Worm (Caenorhabditis elegans): ENCODE data around the gene gei-8.
A peak's percentile ranks its signal among the peaks of the same experiment; 100 is the strongest.

The gei-8 gene

ce11 chrIII:8155166-8155565 lies 34.1 kb upstream of the gei-8 start, which contains the start of gene D2007.1:
Gene D2007.1 (plus strand): TSS chrIII:8155466.
- TF ChIP-seq C34F6.9 (tag; optimal IDR thresholded peaks at IDR 0.05) (peak; percentile 32), lsy-2 (tag; optimal IDR thresholded peaks at IDR 0.05) (peak in 1 of 2 experiments; percentile 1), unc-39 (tag; optimal IDR thresholded peaks at IDR 0.05) (no peak)

DNA sequence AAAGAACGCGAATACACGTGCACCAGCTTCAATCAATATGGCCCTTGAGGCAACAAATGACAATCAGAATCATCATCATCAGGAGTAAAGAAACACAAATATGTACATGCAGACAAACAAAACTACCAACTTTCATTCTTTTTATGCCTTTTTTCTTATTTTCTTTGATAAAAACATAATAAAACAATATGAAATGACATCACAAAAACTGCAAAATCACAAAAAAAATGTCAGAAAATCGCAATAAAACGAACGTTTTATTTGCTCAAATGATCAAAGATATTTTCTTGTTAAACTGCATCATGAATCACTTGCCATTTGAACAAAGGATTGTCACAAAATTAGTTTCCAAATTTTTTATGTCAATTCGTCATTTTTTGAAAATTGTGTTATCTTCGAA lies 33.4 kb upstream of the gei-8 start:
- TF ChIP-seq fos-1 (tag; optimal IDR thresholded peaks at IDR 0.05) (peak; percentile 16), ztf-11 (tag; optimal IDR thresholded peaks at IDR 0.05) (no peak), lin-13 (GFP tag; optimal IDR thresholded peaks at IDR 0.05) (no peak)

DNA sequence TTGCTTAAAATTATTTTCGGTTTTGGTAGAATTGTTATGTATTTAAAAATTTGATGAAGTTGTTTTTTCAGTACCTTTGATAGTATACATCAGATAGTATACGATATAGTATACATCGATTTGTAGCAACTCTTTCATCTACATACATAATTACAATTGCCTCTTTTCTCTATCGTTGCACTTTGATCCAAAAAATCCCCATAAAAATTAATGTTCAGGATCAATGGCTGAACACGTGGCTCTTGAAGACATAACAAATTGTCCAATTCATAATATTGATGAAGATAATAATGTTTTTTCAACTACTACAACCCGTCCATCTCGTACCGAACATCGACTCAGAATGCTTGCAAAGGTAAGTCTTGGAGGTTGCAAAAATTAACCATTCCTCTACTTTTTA lies 27.7 kb upstream of the gei-8 start, which contains the start of gene D2007.2:
D2007.2 (plus strand) TSS at position 213 of the 400 bp plus-strand sequence.
- no peak for TF ChIP-seq nhr-11 (tag; optimal IDR thresholded peaks at IDR 0.05)
- no peak for TF ChIP-seq mab-5 (tag; optimal IDR thresholded peaks at IDR 0.05)
- no peak for TF ChIP-seq ama-1 (optimal IDR thresholded peaks at IDR 0.05)
- no peak for TF ChIP-seq lin-11 (tag; optimal IDR thresholded peaks at IDR 0.05)
- no peak for TF ChIP-seq R02D3.7 (tag; optimal IDR thresholded peaks at IDR 0.05)
- no peak for TF ChIP-seq fos-1 (tag; optimal IDR thresholded peaks at IDR 0.05)
- TF ChIP-seq ztf-4 (tag; optimal IDR thresholded peaks at IDR 0.05) = no peak
- TF ChIP-seq elt-1 (tag; optimal IDR thresholded peaks at IDR 0.05) = no peak
- TF ChIP-seq ztf-1 (GFP tag; conservative IDR thresholded peaks at IDR 0.05) = no peak
- TF ChIP-seq unc-39 (tag; optimal IDR thresholded peaks at IDR 0.05) = no peak
- TF ChIP-seq ZK546.5 (tag; optimal IDR thresholded peaks at IDR 0.05) = no peak
- no peak for TF ChIP-seq ceh-16 (tag; optimal IDR thresholded peaks at IDR 0.05)
- TF ChIP-seq skn-1 (tag; optimal IDR thresholded peaks at IDR 0.05) = no peak
- no peak for TF ChIP-seq sma-9 (GFP tag; optimal IDR thresholded peaks at IDR 0.05)
- TF ChIP-seq sma-9 (tag; optimal IDR thresholded peaks at IDR 0.05) = no peak

DNA sequence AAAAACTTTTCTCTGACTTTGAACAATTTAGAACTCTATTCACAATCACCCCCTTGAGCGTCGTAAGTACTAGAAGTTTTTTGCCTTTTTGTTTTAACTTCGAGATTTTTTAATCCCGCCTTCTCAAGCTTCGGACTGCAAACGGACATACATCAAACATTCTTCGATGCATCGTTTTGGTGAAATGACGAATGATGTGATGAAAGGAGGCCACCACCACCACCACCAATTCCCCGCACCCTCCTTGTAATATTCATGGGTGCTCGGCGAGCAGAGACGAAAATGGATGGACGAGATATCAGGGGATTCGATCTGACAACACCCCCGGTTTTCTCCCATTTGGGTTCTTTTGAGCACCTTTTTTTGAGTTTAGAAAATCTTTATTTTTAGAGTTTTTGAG lies 24.9 kb upstream of the gei-8 start:
- no peak for TF ChIP-seq mbf-1 (tag; optimal IDR thresholded peaks at IDR 0.05)
- no peak for TF ChIP-seq ama-1 (optimal IDR thresholded peaks at IDR 0.05)
- no peak for TF ChIP-seq mdl-1 (tag; optimal IDR thresholded peaks at IDR 0.05)
- TF ChIP-seq F13H6.1 (tag; optimal IDR thresholded peaks at IDR 0.05) = no peak
- TF ChIP-seq unc-55 (GFP tag; optimal IDR thresholded peaks at IDR 0.05) = peak; percentile 46
- no peak for TF ChIP-seq fos-1 (tag; optimal IDR thresholded peaks at IDR 0.05)

ce11 chrIII:8144574-8145065 lies 23.6 kb upstream of the gei-8 start, which contains the start of the genes C14B9.8 and mrpl-18:
Gene C14B9.8 (minus strand): TSS chrIII:8144629.
Gene mrpl-18 (plus strand): TSS chrIII:8145015.
- TF ChIP-seq mab-5 (tag; optimal IDR thresholded peaks at IDR 0.05) = no peak
- TF ChIP-seq sma-9 (GFP tag; optimal IDR thresholded peaks at IDR 0.05) = peak; percentile 72
- no peak for TF ChIP-seq sma-9 (tag; optimal IDR thresholded peaks at IDR 0.05)
- TF ChIP-seq gmeb-1 (tag; optimal IDR thresholded peaks at IDR 0.05) = peak; percentile 75
- TF ChIP-seq lin-11 (tag; optimal IDR thresholded peaks at IDR 0.05) = no peak
- TF ChIP-seq nhr-11 (tag; optimal IDR thresholded peaks at IDR 0.05) = no peak
- no peak for TF ChIP-seq egl-27 (tag; optimal IDR thresholded peaks at IDR 0.05)
- TF ChIP-seq unc-55 (GFP tag; optimal IDR thresholded peaks at IDR 0.05) = peak; percentile 71
- no peak for TF ChIP-seq nhr-129 (tag; optimal IDR thresholded peaks at IDR 0.05)
- TF ChIP-seq skn-1 (tag; optimal IDR thresholded peaks at IDR 0.05) = no peak
- no peak for TF ChIP-seq sem-4 (tag; optimal IDR thresholded peaks at IDR 0.05)
- TF ChIP-seq F13H6.1 (tag; optimal IDR thresholded peaks at IDR 0.05) = peak; percentile 54
- TF ChIP-seq ztf-4 (tag; optimal IDR thresholded peaks at IDR 0.05) = no peak
- TF ChIP-seq ama-1 (optimal IDR thresholded peaks at IDR 0.05) = no peak
- TF ChIP-seq peb-1 (tag; optimal IDR thresholded peaks at IDR 0.05) = no peak
- no peak for TF ChIP-seq mdl-1 (tag; optimal IDR thresholded peaks at IDR 0.05)
- no peak for TF ChIP-seq snpc-4 (tag; optimal IDR thresholded peaks at IDR 0.05)
- TF ChIP-seq nhr-12 (tag; optimal IDR thresholded peaks at IDR 0.05) = no peak
- TF ChIP-seq lin-39 (tag; optimal IDR thresholded peaks at IDR 0.05) = no peak
- peak; percentile 15 for TF ChIP-seq nhr-21 (tag; optimal IDR thresholded peaks at IDR 0.05)
- peak; percentile 50 for TF ChIP-seq lin-13 (GFP tag; optimal IDR thresholded peaks at IDR 0.05)
- no peak for TF ChIP-seq nhr-237 (tag; optimal IDR thresholded peaks at IDR 0.05)
- TF ChIP-seq unc-39 (tag; optimal IDR thresholded peaks at IDR 0.05) = no peak
- no peak for TF ChIP-seq Y55F3AM.14 (GFP tag; optimal IDR thresholded peaks at IDR 0.05)
- no peak for TF ChIP-seq nhr-23 (tag; optimal IDR thresholded peaks at IDR 0.05)
- peak; percentile 69 for TF ChIP-seq C34F6.9 (tag; optimal IDR thresholded peaks at IDR 0.05)
- peak; percentile 47 for TF ChIP-seq crh-2 (tag; optimal IDR thresholded peaks at IDR 0.05)
- TF ChIP-seq fos-1 (tag; optimal IDR thresholded peaks at IDR 0.05) = peak; percentile 14
- TF ChIP-seq mbf-1 (tag; optimal IDR thresholded peaks at IDR 0.05) = no peak
- TF ChIP-seq blmp-1 (tag; optimal IDR thresholded peaks at IDR 0.05; ENCODE audit: insufficient read depth) = no peak
- peak; percentile 64 for TF ChIP-seq sma-3 (GFP tag; optimal IDR thresholded peaks at IDR 0.05)
- TF ChIP-seq nhr-10 (tag; optimal IDR thresholded peaks at IDR 0.05) = no peak
- TF ChIP-seq R02D3.7 (tag; optimal IDR thresholded peaks at IDR 0.05) = no peak
- TF ChIP-seq aly-2 (tag; optimal IDR thresholded peaks at IDR 0.05) = no peak
- TF ChIP-seq alr-1 (tag; optimal IDR thresholded peaks at IDR 0.05) = no peak
- TF ChIP-seq elt-1 (tag; optimal IDR thresholded peaks at IDR 0.05) = no peak
- TF ChIP-seq nhr-77 (tag; optimal IDR thresholded peaks at IDR 0.05) = no peak
- no peak for TF ChIP-seq nhr-25 (tag; optimal IDR thresholded peaks at IDR 0.05)
- no peak for TF ChIP-seq elt-3 (tag; optimal IDR thresholded peaks at IDR 0.05)
